Worm (Caenorhabditis elegans) whole organism, L4 larva: ENCODE data around the gene vha-18.
A peak's percentile ranks its signal among the peaks of the same experiment; 100 is the strongest.

Source experiments
- F26F4.8 ChIP-seq: fragments of 200-800 bp; sonication (Bioruptor generic); conservative IDR thresholded peaks from 2 replicates; pipeline ENCODE4 v1.3.6; 2022; ENCODE audit warnings: missing genetic modification characterization, missing compliant biosample characterization
- F44E2.7 ChIP-seq: fragments of 200-800 bp; sonication (Bioruptor generic); IDR thresholded peaks from 2 replicates; pipeline ENCODE4 v2.1.2; 2022; ENCODE audit warnings: missing genetic modification characterization, missing compliant biosample characterization
- F49E8.2 ChIP-seq: sonication (generic microtip); optimal IDR thresholded peaks from 2 replicates; lab custom pipeline; 2016; ENCODE audit warnings: missing compliant biosample characterization, mild to moderate bottlenecking, missing genetic modification characterization, borderline replicate concordance
- R02D3.7 ChIP-seq: fragments of 150-350 bp; sonication (generic microtip); optimal IDR thresholded peaks from 3 replicates; lab custom pipeline; 2014; ENCODE audit warnings: missing biosample characterization, missing genetic modification characterization
- T20F7.1 ChIP-seq: fragments of 200-800 bp; sonication (Bioruptor generic); optimal IDR thresholded peaks from 2 replicates; lab custom pipeline; 2018; ENCODE audit warnings: mild to moderate bottlenecking, missing genetic modification characterization, missing compliant biosample characterization
- Y48G9A.11 ChIP-seq: fragments of 200-800 bp; sonication (Bioruptor generic); IDR thresholded peaks from 2 replicates; pipeline ENCODE4 v1.3.6; 2022; ENCODE audit warnings: missing genetic modification reagents, missing genetic modification characterization, missing compliant biosample characterization
- Y5F2A.4 ChIP-seq: fragments of 200-800 bp; sonication (Bioruptor generic); optimal IDR thresholded peaks from 2 replicates; lab custom pipeline; 2018; ENCODE audit warnings: mild to moderate bottlenecking, missing genetic modification characterization, missing compliant biosample characterization
- Y75B8A.6 ChIP-seq: fragments of 200-800 bp; sonication (Bioruptor generic); IDR thresholded peaks from 2 replicates; pipeline ENCODE4 v1.3.6; 2022; ENCODE audit warnings: missing genetic modification reagents, missing genetic modification characterization, missing compliant biosample characterization
- ZK337.2 ChIP-seq: fragments of 200-800 bp; sonication (Bioruptor generic); IDR thresholded peaks from 2 replicates; pipeline ENCODE4 v1.3.6; 2022; ENCODE audit warnings: missing genetic modification reagents, missing genetic modification characterization, missing compliant biosample characterization
- ZK546.5 ChIP-seq, 2 experiments: sonication (generic microtip); optimal IDR thresholded peaks; 2 replicates each; lab custom pipeline; 2017; ENCODE audit warnings: missing biosample characterization in 2 of 2, missing genetic modification characterization in 2 of 2
- aha-1 ChIP-seq: fragments of 150-350 bp; peaks from one replicate; lab custom pipeline; 2014; ENCODE audit warnings: missing biosample characterization, missing genetic modification characterization
- aly-2 ChIP-seq: sonication (generic microtip); optimal IDR thresholded peaks from 2 replicates; lab custom pipeline; 2018; ENCODE audit warnings: missing biosample characterization, missing genetic modification characterization
- arid-1 ChIP-seq: fragments of 200-800 bp; sonication (Bioruptor generic); conservative IDR thresholded peaks from 2 replicates; pipeline ENCODE4 v1.3.6; 2022; ENCODE audit warnings: missing genetic modification reagents, missing genetic modification characterization, missing compliant biosample characterization
- ceh-28 ChIP-seq: fragments of 150-350 bp; optimal IDR thresholded peaks from 2 replicates; lab custom pipeline; 2014; ENCODE audit warnings: missing biosample characterization, missing genetic modification reagents, missing genetic modification characterization
- ceh-32 ChIP-seq: sonication (generic microtip); optimal IDR thresholded peaks from 2 replicates; lab custom pipeline; 2016; ENCODE audit warnings: mild to moderate bottlenecking, missing genetic modification characterization, missing compliant biosample characterization; ENCODE audit not compliant: poor library complexity
- cey-2 ChIP-seq: sonication (generic microtip); optimal IDR thresholded peaks from 3 replicates; lab custom pipeline; 2017; ENCODE audit warnings: missing genetic modification characterization, mild to moderate bottlenecking, missing compliant biosample characterization, antibody characterized with exemption, borderline replicate concordance; ENCODE audit not compliant: insufficient read depth
- daf-16 ChIP-seq, 3 experiments: sonication (generic microtip); optimal IDR thresholded peaks; 2 replicates each; lab custom pipeline; 2016 to 2017; ENCODE audit warnings: missing genetic modification characterization in 3 of 3, missing genetic modification reagents in 3 of 3, mild to moderate bottlenecking in 2 of 3, missing compliant biosample characterization in 2 of 3, missing biosample characterization in 1 of 3, moderate library complexity in 1 of 3
- daf-8 ChIP-seq: fragments of 200-800 bp; sonication (Bioruptor generic); IDR thresholded peaks from 2 replicates; pipeline ENCODE4 v1.3.6; 2022; ENCODE audit warnings: missing genetic modification characterization, missing compliant biosample characterization
- dmd-6 ChIP-seq: fragments of 200-800 bp; sonication (Bioruptor generic); IDR thresholded peaks from 2 replicates; pipeline ENCODE4 v1.3.6; 2022; ENCODE audit warnings: missing genetic modification reagents, missing genetic modification characterization, missing compliant biosample characterization
- dpl-1 ChIP-seq: fragments of 150-350 bp; optimal IDR thresholded peaks from 2 replicates; lab custom pipeline; 2014; ENCODE audit warnings: missing biosample characterization, missing genetic modification reagents, missing genetic modification characterization
- dve-1 ChIP-seq: sonication (generic microtip); optimal IDR thresholded peaks from 2 replicates; lab custom pipeline; 2017; ENCODE audit warnings: antibody characterized with exemption, mild to moderate bottlenecking, missing genetic modification characterization, missing compliant biosample characterization; ENCODE audit not compliant: insufficient read depth
- hif-1 ChIP-seq, 2 experiments: sonication (generic microtip); optimal IDR thresholded peaks; 2 replicates each; lab custom pipeline; 2016 to 2017; ENCODE audit warnings: missing compliant biosample characterization in 2 of 2, missing genetic modification characterization in 2 of 2, missing genetic modification reagents in 2 of 2, missing genotype in 2 of 2, mild to moderate bottlenecking in 1 of 2
- hlh-11 ChIP-seq: fragments of 200-800 bp; sonication (Bioruptor generic); optimal IDR thresholded peaks from 2 replicates; lab custom pipeline; 2018; ENCODE audit warnings: mild to moderate bottlenecking, missing genetic modification characterization, missing compliant biosample characterization
- hlh-30 ChIP-seq: sonication (generic microtip); optimal IDR thresholded peaks from 2 replicates; lab custom pipeline; 2017; ENCODE audit warnings: antibody characterized with exemption, mild to moderate bottlenecking, missing genetic modification characterization, missing compliant biosample characterization; ENCODE audit not compliant: insufficient read depth
- lin-38 ChIP-seq: fragments of 200-800 bp; sonication (Bioruptor generic); IDR thresholded peaks from 2 replicates; pipeline ENCODE4 v1.3.6; 2022; ENCODE audit warnings: missing genetic modification reagents, missing genetic modification characterization, missing compliant biosample characterization
- lin-39 ChIP-seq: fragments of 150-350 bp; optimal IDR thresholded peaks from 2 replicates; lab custom pipeline; 2014; ENCODE audit warnings: missing biosample characterization, missing genetic modification reagents, missing genetic modification characterization
- lsy-2 ChIP-seq, 2 experiments: fragments of 150-350 bp in 1 of 2; sonication (generic microtip) in 1 of 2; optimal IDR thresholded peaks; 2 replicates each; lab custom pipeline; 2014 to 2017; ENCODE audit warnings: missing biosample characterization in 2 of 2, missing genetic modification characterization in 2 of 2
- madf-9 ChIP-seq: fragments of 200-800 bp; sonication (Bioruptor generic); conservative IDR thresholded peaks from 2 replicates; pipeline ENCODE4 v1.3.6; 2022; ENCODE audit warnings: missing genetic modification reagents, missing genetic modification characterization, missing compliant biosample characterization
- mdl-1 ChIP-seq, 2 experiments: fragments of 150-350 bp in 1 of 2; sonication (generic microtip) in 1 of 2; optimal IDR thresholded peaks; 2 replicates each; lab custom pipeline; 2014 to 2017; ENCODE audit warnings: missing biosample characterization in 2 of 2, missing genetic modification characterization in 2 of 2
- nhr-102 ChIP-seq: sonication (generic microtip); optimal IDR thresholded peaks from 2 replicates; lab custom pipeline; 2016; ENCODE audit warnings: mild to moderate bottlenecking, missing genetic modification characterization, moderate library complexity, missing compliant biosample characterization
- nhr-11 ChIP-seq: fragments of 150-350 bp; optimal IDR thresholded peaks from 2 replicates; lab custom pipeline; 2014; ENCODE audit warnings: missing biosample characterization, missing genetic modification characterization
- nhr-111 ChIP-seq: fragments of 200-800 bp; sonication (Bioruptor generic); optimal IDR thresholded peaks from 2 replicates; lab custom pipeline; 2018; ENCODE audit warnings: mild to moderate bottlenecking, missing genetic modification characterization, missing compliant biosample characterization
- nhr-25 ChIP-seq: sonication (generic microtip); optimal IDR thresholded peaks from 2 replicates; lab custom pipeline; 2017; ENCODE audit warnings: missing genetic modification characterization, mild to moderate bottlenecking, missing compliant biosample characterization, antibody characterized with exemption, moderate library complexity, borderline replicate concordance; ENCODE audit not compliant: insufficient read depth
- nhr-28 ChIP-seq: fragments of 150-350 bp; optimal IDR thresholded peaks from 2 replicates; lab custom pipeline; 2014; ENCODE audit warnings: missing biosample characterization, missing genetic modification characterization
- nhr-41 ChIP-seq: fragments of 200-800 bp; sonication (Bioruptor generic); IDR thresholded peaks from 2 replicates; pipeline ENCODE4 v1.3.6; 2022; ENCODE audit warnings: missing genetic modification reagents, missing genetic modification characterization, missing compliant biosample characterization
- nhr-42 ChIP-seq: fragments of 200-800 bp; sonication (Bioruptor generic); IDR thresholded peaks from 2 replicates; pipeline ENCODE4 v1.3.6; 2022; ENCODE audit warnings: missing genetic modification characterization, missing compliant biosample characterization
- nhr-77 ChIP-seq: fragments of 150-350 bp; optimal IDR thresholded peaks from 2 replicates; lab custom pipeline; 2014; ENCODE audit warnings: missing biosample characterization, missing genetic modification characterization
- pha-4 ChIP-seq, 2 experiments: fragments of 150-350 bp in 1 of 2; fragments of 200-800 bp in 1 of 2; sonication (Bioruptor generic) in 1 of 2; IDR thresholded peaks in 1 of 2; optimal IDR thresholded peaks in 1 of 2; 2 replicates each; pipeline versions ENCODE4 v1.3.6 to Lab custom; 2014 to 2022; ENCODE audit warnings: missing genetic modification characterization in 2 of 2, missing genetic modification reagents in 2 of 2, missing biosample characterization in 1 of 2, missing compliant biosample characterization in 1 of 2
- php-3 ChIP-seq: fragments of 200-800 bp; sonication (Bioruptor generic); IDR thresholded peaks from 2 replicates; pipeline ENCODE4 v1.3.6; 2022; ENCODE audit warnings: missing genetic modification reagents, missing genetic modification characterization, missing compliant biosample characterization
- pqm-1 ChIP-seq: sonication (generic microtip); optimal IDR thresholded peaks from 2 replicates; lab custom pipeline; 2017; ENCODE audit warnings: missing biosample characterization, missing genetic modification characterization
- rbr-2 ChIP-seq: sonication (generic microtip); optimal IDR thresholded peaks from 2 replicates; lab custom pipeline; 2016; ENCODE audit warnings: missing genotype, missing genetic modification characterization, missing compliant biosample characterization
- sdz-12 ChIP-seq: fragments of 200-800 bp; sonication (Bioruptor generic); optimal IDR thresholded peaks from 2 replicates; lab custom pipeline; 2018; ENCODE audit warnings: mild to moderate bottlenecking, missing genetic modification characterization, missing compliant biosample characterization
- snpc-1.2 ChIP-seq: fragments of 200-800 bp; sonication (Bioruptor generic); IDR thresholded peaks from 2 replicates; pipeline ENCODE4 v1.3.6; 2022; ENCODE audit warnings: missing genetic modification reagents, missing genetic modification characterization, missing compliant biosample characterization
- snpc-4 ChIP-seq: fragments of 150-350 bp; optimal IDR thresholded peaks from 2 replicates; lab custom pipeline; 2014; ENCODE audit warnings: missing biosample characterization, missing genetic modification characterization
- spr-3 ChIP-seq: fragments of 200-800 bp; sonication (Bioruptor generic); optimal IDR thresholded peaks from 2 replicates; lab custom pipeline; 2018; ENCODE audit warnings: mild to moderate bottlenecking, missing genetic modification characterization, missing compliant biosample characterization
- tra-1 ChIP-seq: fragments of 200-800 bp; sonication (Bioruptor generic); IDR thresholded peaks from 2 replicates; pipeline ENCODE4 v1.3.6; 2022; ENCODE audit warnings: missing genetic modification reagents, missing genetic modification characterization, missing compliant biosample characterization
- unc-130 ChIP-seq: sonication (generic microtip); optimal IDR thresholded peaks from 2 replicates; lab custom pipeline; 2016; ENCODE audit warnings: missing genetic modification reagents, missing genetic modification characterization, missing compliant biosample characterization
- zag-1 ChIP-seq: fragments of 150-350 bp; optimal IDR thresholded peaks from 2 replicates; lab custom pipeline; 2014; ENCODE audit warnings: missing biosample characterization, missing genetic modification characterization
- zip-11 ChIP-seq: fragments of 200-800 bp; sonication (Bioruptor generic); IDR thresholded peaks from 2 replicates; pipeline ENCODE4 v1.3.6; 2022; ENCODE audit warnings: missing genetic modification characterization, missing compliant biosample characterization
- ztf-11 ChIP-seq: fragments of 150-350 bp; optimal IDR thresholded peaks from 2 replicates; lab custom pipeline; 2014; ENCODE audit warnings: missing biosample characterization, missing genetic modification characterization

Gene vha-18

ce11 chrV:8445636-8446035 lies 32.4 kb upstream of the vha-18 start:
- TF ChIP-seq mdl-1 (tag; optimal IDR thresholded peaks at IDR 0.05; lab: Kevin White, UChicago): no peak
- TF ChIP-seq Y75B8A.6 (GFP tag; lab: Robert Waterston, UW): no peak
- no peak for TF ChIP-seq ceh-28 (tag; lab: Kevin White, UChicago)
- no peak for TF ChIP-seq arid-1 (GFP tag; lab: Robert Waterston, UW)
- TF ChIP-seq aha-1 (tag; lab: Kevin White, UChicago): peak; percentile 42
- TF ChIP-seq aly-2 (tag; lab: Kevin White, UChicago): no peak
- TF ChIP-seq ZK337.2 (GFP tag; lab: Robert Waterston, UW): no peak
- TF ChIP-seq tra-1 (GFP tag; lab: Robert Waterston, UW): no peak
- TF ChIP-seq F49E8.2 (tag; lab: Kevin White, UChicago): no peak
- TF ChIP-seq nhr-41 (GFP tag; lab: Robert Waterston, UW): no peak
- TF ChIP-seq nhr-102 (tag; lab: Kevin White, UChicago): no peak
- TF ChIP-seq nhr-42 (GFP tag; lab: Robert Waterston, UW): no peak
- no peak for TF ChIP-seq ZK546.5 (tag; optimal IDR thresholded peaks at IDR 0.05; lab: Kevin White, UChicago)
- no peak for TF ChIP-seq F44E2.7 (GFP tag; lab: Robert Waterston, UW)
- no peak for TF ChIP-seq Y48G9A.11 (GFP tag; lab: Robert Waterston, UW)
- TF ChIP-seq dpl-1 (GFP tag; lab: Kevin White, UChicago): no peak
- TF ChIP-seq F26F4.8 (GFP tag; lab: Robert Waterston, UW): no peak
- no peak for TF ChIP-seq unc-130 (GFP tag; lab: Kevin White, UChicago)
- TF ChIP-seq dmd-6 (GFP tag; lab: Robert Waterston, UW): peak; percentile 59
- no peak for TF ChIP-seq daf-16 (GFP tag; optimal IDR thresholded peaks at IDR 0.05; lab: Kevin White, UChicago)
- TF ChIP-seq daf-16 (tag; optimal IDR thresholded peaks at IDR 0.05; lab: Kevin White, UChicago): peak; percentile 83
- no peak for TF ChIP-seq lin-38
- TF ChIP-seq pqm-1 (tag; lab: Kevin White, UChicago): peak; percentile 56
- no peak for TF ChIP-seq zag-1 (tag; lab: Kevin White, UChicago)
- no peak for TF ChIP-seq ztf-11
- TF ChIP-seq lsy-2 (tag; optimal IDR thresholded peaks at IDR 0.05; lab: Kevin White, UChicago): peak in 1 of 2 experiments; percentile 24
- no peak for TF ChIP-seq hlh-30
- TF ChIP-seq nhr-25 (tag; lab: Kevin White, UChicago): peak; percentile 48
- no peak for TF ChIP-seq madf-9
- no peak for TF ChIP-seq lin-39 (tag; lab: Kevin White, UChicago)
- TF ChIP-seq snpc-1.2 (GFP tag; lab: Robert Waterston, UW): no peak
- no peak for TF ChIP-seq Y5F2A.4 (GFP tag; lab: Kevin White, UChicago)
- TF ChIP-seq daf-8: no peak
- TF ChIP-seq ceh-32 (tag; lab: Kevin White, UChicago): no peak
- no peak for TF ChIP-seq snpc-4 (tag; lab: Kevin White, UChicago)
- TF ChIP-seq nhr-28 (tag; lab: Kevin White, UChicago): peak; percentile 88
- TF ChIP-seq R02D3.7 (tag; lab: Kevin White, UChicago): no peak
- TF ChIP-seq spr-3: no peak
- no peak for TF ChIP-seq pha-4 (GFP tag; IDR thresholded peaks at IDR 0.05; lab: Robert Waterston, UW)
- TF ChIP-seq pha-4 (tag; optimal IDR thresholded peaks at IDR 0.05; lab: Kevin White, UChicago): peak; percentile 2
- no peak for TF ChIP-seq nhr-111 (GFP tag; lab: Kevin White, UChicago)
- TF ChIP-seq hif-1 (tag; optimal IDR thresholded peaks at IDR 0.05; lab: Kevin White, UChicago): no peak
- no peak for TF ChIP-seq php-3 (GFP tag; lab: Robert Waterston, UW)
- TF ChIP-seq dve-1 (tag; lab: Kevin White, UChicago): peak; percentile 69
- peak; percentile 76 for TF ChIP-seq hlh-11 (tag; lab: Kevin White, UChicago)
- TF ChIP-seq cey-2: no peak
- no peak for TF ChIP-seq sdz-12 (GFP tag; lab: Kevin White, UChicago)
- no peak for TF ChIP-seq T20F7.1
- no peak for TF ChIP-seq rbr-2 (tag; lab: Kevin White, UChicago)
- TF ChIP-seq zip-11: no peak
- no peak for TF ChIP-seq nhr-11 (tag; lab: Kevin White, UChicago)
- TF ChIP-seq nhr-77 (tag; lab: Kevin White, UChicago): peak; percentile 23
